Fruit fly (Drosophila melanogaster): ENCODE results near the gene Gr22f.

Gene Gr22f

DNA sequence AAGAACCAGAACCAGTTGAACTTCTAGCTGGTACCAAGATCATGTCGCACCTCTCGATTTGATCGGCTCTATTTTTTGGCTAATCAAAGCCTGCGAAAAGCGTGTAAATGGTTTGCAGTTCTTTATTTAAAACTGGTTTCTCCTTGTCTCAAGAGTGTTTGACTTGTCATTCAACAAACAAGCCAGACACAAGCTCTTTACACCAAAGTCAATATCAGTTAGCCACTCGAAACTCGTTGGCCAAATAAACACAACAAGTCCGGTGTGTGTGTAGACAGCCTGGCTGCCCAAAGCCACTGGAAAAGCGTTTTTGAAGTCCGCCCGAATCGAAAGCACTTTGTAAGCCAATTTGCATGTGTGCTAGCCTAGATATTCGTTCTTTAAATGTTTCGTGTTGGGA is 16.2 kb downstream of the Gr22f start:
- TF ChIP-seq tai (GFP tag; optimal IDR thresholded peaks at IDR 0.05) (no peak), ey (GFP tag; optimal IDR thresholded peaks at IDR 0.05) (no peak), sv (GFP tag; optimal IDR thresholded peaks at IDR 0.05) (no peak), dsf (GFP tag; optimal IDR thresholded peaks at IDR 0.05; ENCODE audit: borderline replicate concordance) (no peak), Hr78 (GFP tag; optimal IDR thresholded peaks at IDR 0.05) (no peak), Vsx2 (GFP tag; optimal IDR thresholded peaks at IDR 0.05; ENCODE audit: partially characterized antibody) (no peak), sage (GFP tag; optimal IDR thresholded peaks at IDR 0.05) (no peak), Jra (GFP tag; optimal IDR thresholded peaks at IDR 0.05) (no peak), OdsH (GFP tag; optimal IDR thresholded peaks at IDR 0.05) (no peak), dl (GFP tag; optimal IDR thresholded peaks at IDR 0.05; ENCODE audit: insufficient read depth in 1 of 2, partially characterized antibody in 2 of 2) (no peak), dmrt93B (GFP tag; optimal IDR thresholded peaks at IDR 0.05) (no peak), Abd-B (GFP tag; optimal IDR thresholded peaks at IDR 0.05) (no peak)

DNA sequence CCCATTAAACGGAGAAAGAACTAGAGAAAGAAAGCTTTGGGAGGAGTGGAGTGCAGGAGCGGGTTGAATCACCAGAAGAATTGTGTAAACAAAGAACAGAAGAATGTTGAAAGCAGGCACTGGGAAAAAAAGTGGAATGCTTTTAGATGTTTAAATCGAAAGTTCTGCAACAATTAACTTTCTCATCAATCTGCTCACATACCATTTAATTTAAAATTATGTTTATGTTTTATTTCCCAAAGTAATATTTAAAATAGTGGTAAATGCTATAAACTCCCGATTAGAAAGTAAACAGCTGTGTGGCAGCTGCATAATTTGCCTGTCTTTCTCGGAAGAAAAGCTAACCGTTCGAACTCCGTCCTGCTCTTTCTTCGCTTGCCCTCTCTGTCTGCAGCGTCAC is 18.2 kb downstream of the Gr22f start:
- TF ChIP-seq CG9705 (GFP tag; optimal IDR thresholded peaks at IDR 0.05) (no peak), CrebA (GFP tag; optimal IDR thresholded peaks at IDR 0.05; ENCODE audit: borderline replicate concordance) (no peak), dmrt93B (GFP tag; optimal IDR thresholded peaks at IDR 0.05) (no peak), N (GFP tag; optimal IDR thresholded peaks at IDR 0.05) (no peak), CG32264 (GFP tag; optimal IDR thresholded peaks at IDR 0.05) (no peak), Vsx2 (GFP tag; optimal IDR thresholded peaks at IDR 0.05; ENCODE audit: partially characterized antibody) (no peak), dl (GFP tag; optimal IDR thresholded peaks at IDR 0.05; ENCODE audit: insufficient read depth in 1 of 2, partially characterized antibody in 2 of 2) (no peak)

DNA sequence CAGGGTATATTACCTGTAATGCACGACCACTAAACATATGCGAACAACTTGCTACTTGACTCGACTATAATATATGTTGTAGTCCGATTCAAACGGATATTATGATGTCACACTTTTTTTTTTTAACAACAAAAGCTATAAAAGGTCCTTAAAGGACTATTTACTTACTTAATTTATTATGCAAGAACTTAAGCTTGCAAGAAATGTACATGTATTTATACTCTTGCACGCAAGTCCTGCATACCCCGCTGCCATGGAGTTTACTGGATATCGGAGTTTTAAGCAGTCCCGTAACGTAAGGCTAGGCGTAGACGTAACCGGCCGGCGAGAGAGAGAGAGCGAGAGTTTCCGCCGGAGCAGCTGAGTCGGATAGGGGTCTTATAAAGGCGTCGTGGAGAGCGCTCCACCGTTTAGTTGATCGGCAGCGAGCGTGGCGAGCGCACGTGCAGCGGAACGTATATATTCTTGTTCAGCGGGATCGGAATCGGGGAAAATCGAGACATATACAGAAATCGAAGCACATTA is 19.1 kb downstream of the Gr22f start:
- TF ChIP-seq psq (GFP tag; optimal IDR thresholded peaks at IDR 0.05) (peak; percentile 42), h (GFP tag; optimal IDR thresholded peaks at IDR 0.05) (peak; percentile 69), br (GFP tag; optimal IDR thresholded peaks at IDR 0.05) (peak; percentile 48), Hr83 (GFP tag; optimal IDR thresholded peaks at IDR 0.05; ENCODE audit: poor library complexity, severe bottlenecking) (no peak), Abd-B (GFP tag; optimal IDR thresholded peaks at IDR 0.05) (no peak), tai (GFP tag; optimal IDR thresholded peaks at IDR 0.05) (no peak), Myc (optimal IDR thresholded peaks at IDR 0.05) (no peak), ey (GFP tag; optimal IDR thresholded peaks at IDR 0.05) (peak; percentile 77), Hr78 (GFP tag; optimal IDR thresholded peaks at IDR 0.05) (no peak), Vsx2 (GFP tag; optimal IDR thresholded peaks at IDR 0.05; ENCODE audit: partially characterized antibody) (no peak), jim (GFP tag; optimal IDR thresholded peaks at IDR 0.05) (no peak), Jra (GFP tag; optimal IDR thresholded peaks at IDR 0.05) (no peak), dmrt93B (GFP tag; optimal IDR thresholded peaks at IDR 0.05) (no peak), usp (GFP tag; optimal IDR thresholded peaks at IDR 0.05) (no peak), OdsH (GFP tag; optimal IDR thresholded peaks at IDR 0.05) (peak; percentile 64), GATAd (GFP tag; optimal IDR thresholded peaks at IDR 0.05) (no peak), lola (GFP tag; optimal IDR thresholded peaks at IDR 0.05) (no peak), woc (GFP tag; optimal IDR thresholded peaks at IDR 0.05) (no peak), dsf (GFP tag; optimal IDR thresholded peaks at IDR 0.05; ENCODE audit: borderline replicate concordance) (no peak), HLH106 (tag; optimal IDR thresholded peaks at IDR 0.05) (peak; percentile 16), Dif (GFP tag; optimal IDR thresholded peaks at IDR 0.05; ENCODE audit: partially characterized antibody) (peak; percentile 78), brk (GFP tag; optimal IDR thresholded peaks at IDR 0.05) (no peak), dl (GFP tag; optimal IDR thresholded peaks at IDR 0.05; ENCODE audit: insufficient read depth in 1 of 2, partially characterized antibody in 2 of 2) (peak in 1 of 2 experiments; percentile 34), Mio (GFP tag; optimal IDR thresholded peaks at IDR 0.05) (no peak), Dfd (GFP tag; optimal IDR thresholded peaks at IDR 0.05) (no peak), sage (GFP tag; optimal IDR thresholded peaks at IDR 0.05) (no peak), Sp1 (GFP tag; optimal IDR thresholded peaks at IDR 0.05) (no peak), foxo (GFP tag; optimal IDR thresholded peaks at IDR 0.05) (peak in 1 of 2 experiments; percentile 68), sv (GFP tag; optimal IDR thresholded peaks at IDR 0.05) (peak; percentile 92), CG9705 (GFP tag; optimal IDR thresholded peaks at IDR 0.05) (no peak), Hnf4 (GFP tag; optimal IDR thresholded peaks at IDR 0.05) (peak; percentile 31), CG32264 (GFP tag; optimal IDR thresholded peaks at IDR 0.05) (no peak), rgr (GFP tag; optimal IDR thresholded peaks at IDR 0.05) (peak; percentile 46), N (GFP tag; optimal IDR thresholded peaks at IDR 0.05) (no peak), fru (GFP tag; optimal IDR thresholded peaks at IDR 0.05) (peak; percentile 78)

Data from whole organism, wandering third instar larva.